Worm (Caenorhabditis elegans) whole organism, L2 larva: Measurements from ENCODE around the gene skpo-1.

ENCODE experiments used
- C34F6.9 ChIP-seq: fragments of 150-350 bp; optimal IDR thresholded peaks from 2 replicates; lab custom pipeline; 2014; ENCODE audit warnings: missing biosample characterization, missing genetic modification characterization
- F13H6.1 ChIP-seq: sonication (generic microtip); optimal IDR thresholded peaks from 2 replicates; lab custom pipeline; 2016; ENCODE audit warnings: missing genetic modification characterization, missing compliant biosample characterization
- R02D3.7 ChIP-seq: fragments of 150-350 bp; optimal IDR thresholded peaks from 2 replicates; lab custom pipeline; 2014; ENCODE audit warnings: missing biosample characterization, missing genetic modification characterization
- Y55F3AM.14 ChIP-seq: fragments of 200-800 bp; sonication (Bioruptor generic); optimal IDR thresholded peaks from 2 replicates; lab custom pipeline; 2018; ENCODE audit warnings: mild to moderate bottlenecking, missing genetic modification characterization, missing compliant biosample characterization
- ZK546.5 ChIP-seq: sonication (generic microtip); optimal IDR thresholded peaks from 2 replicates; lab custom pipeline; 2017; ENCODE audit warnings: missing biosample characterization, missing genetic modification characterization
- alr-1 ChIP-seq: fragments of 150-350 bp; optimal IDR thresholded peaks from 2 replicates; lab custom pipeline; 2014; ENCODE audit warnings: missing biosample characterization, missing genetic modification characterization
- aly-2 ChIP-seq: fragments of 150-350 bp; optimal IDR thresholded peaks from 2 replicates; lab custom pipeline; 2014; ENCODE audit warnings: missing biosample characterization, missing genetic modification characterization
- ama-1 ChIP-seq: fragments of 150-350 bp; optimal IDR thresholded peaks from 2 replicates; lab custom pipeline; 2018; ENCODE audit warnings: inconsistent platforms
- blmp-1 ChIP-seq: sonication (generic microtip); optimal IDR thresholded peaks from 2 replicates; lab custom pipeline; 2017; ENCODE audit warnings: missing genetic modification characterization, mild to moderate bottlenecking, missing compliant biosample characterization, antibody characterized with exemption, moderate library complexity; ENCODE audit not compliant: insufficient read depth
- ceh-16 ChIP-seq: fragments of 150-350 bp; optimal IDR thresholded peaks from 2 replicates; lab custom pipeline; 2014; ENCODE audit warnings: missing biosample characterization, missing genetic modification characterization
- ceh-82 ChIP-seq: fragments of 150-350 bp; optimal IDR thresholded peaks from 2 replicates; lab custom pipeline; 2014; ENCODE audit warnings: missing biosample characterization, missing genetic modification characterization
- crh-2 ChIP-seq: sonication (generic microtip); optimal IDR thresholded peaks from 2 replicates; lab custom pipeline; 2017; ENCODE audit warnings: missing biosample characterization, missing genetic modification characterization
- dmd-4 ChIP-seq: sonication (generic microtip); optimal IDR thresholded peaks from 2 replicates; lab custom pipeline; 2017; ENCODE audit warnings: missing biosample characterization, missing genetic modification characterization
- egl-27 ChIP-seq: sonication (generic microtip); optimal IDR thresholded peaks from 3 replicates; lab custom pipeline; 2017; ENCODE audit warnings: missing biosample characterization, missing genetic modification reagents, missing genetic modification characterization
- elt-1 ChIP-seq: fragments of 150-350 bp; optimal IDR thresholded peaks from 2 replicates; lab custom pipeline; 2014; ENCODE audit warnings: missing biosample characterization, missing genetic modification characterization
- elt-3 ChIP-seq: sonication (generic microtip); optimal IDR thresholded peaks from 2 replicates; lab custom pipeline; 2017; ENCODE audit warnings: missing biosample characterization, missing genetic modification characterization
- fos-1 ChIP-seq: fragments of 150-350 bp; optimal IDR thresholded peaks from 2 replicates; lab custom pipeline; 2014; ENCODE audit warnings: missing biosample characterization, missing genetic modification characterization
- gmeb-1 ChIP-seq: fragments of 150-350 bp; optimal IDR thresholded peaks from 2 replicates; lab custom pipeline; 2014; ENCODE audit warnings: missing biosample characterization, missing genetic modification characterization
- lin-11 ChIP-seq: fragments of 150-350 bp; sonication (generic microtip); optimal IDR thresholded peaks from 2 replicates; lab custom pipeline; 2014; ENCODE audit warnings: missing biosample characterization, missing genetic modification characterization, inconsistent platforms, mixed read lengths
- lin-13 ChIP-seq: fragments of 150-350 bp; optimal IDR thresholded peaks from 2 replicates; lab custom pipeline; 2014; ENCODE audit warnings: missing biosample characterization, missing genetic modification reagents, missing genetic modification characterization
- lin-39 ChIP-seq: fragments of 150-350 bp; optimal IDR thresholded peaks from 2 replicates; lab custom pipeline; 2014; ENCODE audit warnings: missing biosample characterization, missing genetic modification reagents, missing genetic modification characterization
- lsy-2 ChIP-seq, 2 experiments: fragments of 150-350 bp in 1 of 2; sonication (generic microtip) in 1 of 2; optimal IDR thresholded peaks; 2 replicates each; lab custom pipeline; 2014 to 2017; ENCODE audit warnings: missing biosample characterization in 2 of 2, missing genetic modification characterization in 2 of 2
- mab-5 ChIP-seq: fragments of 150-350 bp; optimal IDR thresholded peaks from 2 replicates; lab custom pipeline; 2014; ENCODE audit warnings: missing biosample characterization, missing genetic modification characterization
- mbf-1 ChIP-seq: sonication (generic microtip); optimal IDR thresholded peaks from 2 replicates; lab custom pipeline; 2017; ENCODE audit warnings: missing biosample characterization, missing genetic modification characterization
- mdl-1 ChIP-seq, 2 experiments: fragments of 150-350 bp in 1 of 2; sonication (generic microtip) in 1 of 2; optimal IDR thresholded peaks; 2 replicates each; lab custom pipeline; 2017; ENCODE audit warnings: missing biosample characterization in 2 of 2, missing genetic modification characterization in 2 of 2
- nhr-10 ChIP-seq: sonication (generic microtip); optimal IDR thresholded peaks from 2 replicates; lab custom pipeline; 2017; ENCODE audit warnings: missing biosample characterization, missing genetic modification characterization
- nhr-11 ChIP-seq: fragments of 150-350 bp; optimal IDR thresholded peaks from 2 replicates; lab custom pipeline; 2014; ENCODE audit warnings: missing biosample characterization, missing genetic modification characterization
- nhr-12 ChIP-seq: fragments of 150-350 bp; optimal IDR thresholded peaks from 2 replicates; lab custom pipeline; 2014; ENCODE audit warnings: missing biosample characterization, missing genetic modification characterization
- nhr-129 ChIP-seq: fragments of 150-350 bp; optimal IDR thresholded peaks from 2 replicates; lab custom pipeline; 2014; ENCODE audit warnings: missing biosample characterization, missing genetic modification characterization
- nhr-21 ChIP-seq: fragments of 150-350 bp; optimal IDR thresholded peaks from 2 replicates; lab custom pipeline; 2014; ENCODE audit warnings: missing biosample characterization, missing genetic modification characterization
- nhr-23 ChIP-seq: fragments of 150-350 bp; optimal IDR thresholded peaks from 2 replicates; lab custom pipeline; 2014; ENCODE audit warnings: missing biosample characterization, missing genetic modification reagents, missing genetic modification characterization
- nhr-237 ChIP-seq: fragments of 150-350 bp; optimal IDR thresholded peaks from 2 replicates; lab custom pipeline; 2014; ENCODE audit warnings: missing biosample characterization, missing genetic modification characterization
- nhr-25 ChIP-seq: fragments of 150-350 bp; sonication (generic microtip); optimal IDR thresholded peaks from 3 replicates; lab custom pipeline; 2014; ENCODE audit warnings: missing biosample characterization, missing genetic modification characterization
- nhr-6 ChIP-seq: fragments of 150-350 bp; optimal IDR thresholded peaks from 2 replicates; lab custom pipeline; 2014; ENCODE audit warnings: missing biosample characterization, missing genetic modification characterization
- nhr-77 ChIP-seq: fragments of 150-350 bp; optimal IDR thresholded peaks from 2 replicates; lab custom pipeline; 2014; ENCODE audit warnings: missing biosample characterization, missing genetic modification characterization
- peb-1 ChIP-seq: fragments of 150-350 bp; optimal IDR thresholded peaks from 2 replicates; lab custom pipeline; 2014; ENCODE audit warnings: missing biosample characterization, missing genetic modification characterization
- sem-4 ChIP-seq: fragments of 150-350 bp; optimal IDR thresholded peaks from 2 replicates; lab custom pipeline; 2014; ENCODE audit warnings: missing biosample characterization, missing genetic modification reagents, missing genetic modification characterization
- skn-1 ChIP-seq: sonication (generic microtip); optimal IDR thresholded peaks from 2 replicates; lab custom pipeline; 2017; ENCODE audit warnings: missing biosample characterization, missing genetic modification characterization
- sma-3 ChIP-seq: sonication (generic microtip); optimal IDR thresholded peaks from 2 replicates; lab custom pipeline; 2016; ENCODE audit warnings: missing genetic modification reagents, missing genetic modification characterization, missing compliant biosample characterization
- sma-9 ChIP-seq, 2 experiments: fragments of 150-350 bp in 1 of 2; sonication (generic microtip) in 1 of 2; optimal IDR thresholded peaks; 2 replicates each; lab custom pipeline; 2014 to 2016; ENCODE audit warnings: missing genetic modification characterization in 2 of 2, mild to moderate bottlenecking in 1 of 2, missing biosample characterization in 1 of 2, missing compliant biosample characterization in 1 of 2, missing genetic modification reagents in 1 of 2, moderate library complexity in 1 of 2
- snpc-4 ChIP-seq: fragments of 150-350 bp; optimal IDR thresholded peaks from 2 replicates; lab custom pipeline; 2014; ENCODE audit warnings: missing biosample characterization, missing genetic modification characterization
- unc-39 ChIP-seq: fragments of 150-350 bp; optimal IDR thresholded peaks from 2 replicates; lab custom pipeline; 2014; ENCODE audit warnings: missing biosample characterization, missing genetic modification characterization
- unc-55 ChIP-seq: fragments of 150-350 bp; sonication (generic microtip); optimal IDR thresholded peaks from 3 replicates; lab custom pipeline; 2014; ENCODE audit warnings: missing biosample characterization, missing genetic modification reagents, missing genetic modification characterization
- unc-62 ChIP-seq: fragments of 150-350 bp; optimal IDR thresholded peaks from 2 replicates; lab custom pipeline; 2014; ENCODE audit warnings: missing biosample characterization, missing genetic modification reagents, missing genetic modification characterization
- zag-1 ChIP-seq: fragments of 150-350 bp; optimal IDR thresholded peaks from 2 replicates; lab custom pipeline; 2014; ENCODE audit warnings: missing biosample characterization, missing genetic modification characterization
- ztf-1 ChIP-seq: fragments of 200-800 bp; sonication (Bioruptor generic); conservative IDR thresholded peaks from 2 replicates; pipeline ENCODE4 v1.3.6; 2022; ENCODE audit warnings: missing genetic modification characterization, missing compliant biosample characterization
- ztf-11 ChIP-seq: sonication (generic microtip); optimal IDR thresholded peaks from 2 replicates; lab custom pipeline; 2017; ENCODE audit warnings: missing biosample characterization, missing genetic modification characterization
- ztf-4 ChIP-seq: fragments of 150-350 bp; optimal IDR thresholded peaks from 2 replicates; lab custom pipeline; 2014; ENCODE audit warnings: missing biosample characterization, missing genetic modification characterization

skpo-1 gene

DNA sequence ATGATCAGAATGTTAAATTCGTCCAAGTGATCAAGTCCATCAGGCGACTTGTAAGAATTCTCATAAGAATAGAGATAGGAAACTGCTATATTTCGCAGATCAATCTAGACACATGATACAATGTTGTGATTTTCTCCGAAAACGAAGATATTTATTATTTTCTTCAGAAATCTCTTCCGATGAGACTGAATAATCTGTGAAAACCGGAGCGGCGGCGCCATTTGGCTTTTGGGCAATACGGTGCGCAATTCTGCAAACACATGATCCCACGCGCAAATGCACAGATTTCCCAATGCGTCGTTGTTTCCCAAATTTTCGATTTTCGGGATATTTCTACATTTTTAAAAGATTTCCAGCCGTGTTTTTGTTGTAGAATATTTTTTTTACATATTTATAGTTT lies 37.5 kb upstream of the skpo-1 start:
- TF ChIP-seq nhr-237 (tag; lab: Kevin White, UChicago) (no peak), nhr-6 (tag; lab: Kevin White, UChicago) (no peak), nhr-11 (tag; lab: Kevin White, UChicago) (no peak), nhr-77 (no peak), sma-9 (GFP tag; optimal IDR thresholded peaks at IDR 0.05; lab: Kevin White, UChicago) (peak; percentile 60), sma-9 (tag; optimal IDR thresholded peaks at IDR 0.05; lab: Kevin White, UChicago) (no peak), aly-2 (tag; lab: Kevin White, UChicago) (no peak), peb-1 (tag; lab: Kevin White, UChicago) (no peak), unc-39 (tag; lab: Kevin White, UChicago) (no peak), ama-1 (lab: Kevin White, UChicago) (no peak), ztf-4 (no peak), lsy-2 (tag; optimal IDR thresholded peaks at IDR 0.05; lab: Kevin White, UChicago) (peak; percentile 76 to 93), sem-4 (tag; lab: Kevin White, UChicago) (no peak), sma-3 (GFP tag; lab: Kevin White, UChicago) (peak; percentile 67), nhr-129 (no peak), ceh-16 (tag; lab: Kevin White, UChicago) (no peak), ceh-82 (no peak), snpc-4 (tag; lab: Kevin White, UChicago) (no peak), ZK546.5 (no peak), nhr-21 (tag; lab: Kevin White, UChicago) (peak; percentile 65), blmp-1 (tag; lab: Kevin White, UChicago) (peak; percentile 17), mbf-1 (no peak), ztf-1 (GFP tag; lab: Robert Waterston, UW) (no peak), nhr-12 (tag; lab: Kevin White, UChicago) (no peak), skn-1 (tag; lab: Kevin White, UChicago) (no peak), nhr-25 (tag; lab: Kevin White, UChicago) (peak; percentile 79), crh-2 (tag; lab: Kevin White, UChicago) (peak; percentile 31), lin-39 (tag; lab: Kevin White, UChicago) (no peak), mab-5 (no peak), fos-1 (peak; percentile 16), gmeb-1 (tag; lab: Kevin White, UChicago) (peak; percentile 53), mdl-1 (tag; optimal IDR thresholded peaks at IDR 0.05; lab: Kevin White, UChicago) (no peak), C34F6.9 (tag; lab: Kevin White, UChicago) (peak; percentile 43), zag-1 (tag; lab: Kevin White, UChicago) (no peak), lin-13 (no peak), dmd-4 (tag; lab: Kevin White, UChicago) (no peak), unc-62 (no peak), F13H6.1 (peak; percentile 1), nhr-10 (tag; lab: Kevin White, UChicago) (no peak), elt-3 (tag; lab: Kevin White, UChicago) (no peak), egl-27 (tag; lab: Kevin White, UChicago) (no peak), nhr-23 (tag; lab: Kevin White, UChicago) (no peak), lin-11 (tag; lab: Kevin White, UChicago) (no peak), ztf-11 (tag; lab: Kevin White, UChicago) (no peak), R02D3.7 (no peak), elt-1 (tag; lab: Kevin White, UChicago) (no peak), alr-1 (no peak), unc-55 (GFP tag; lab: Kevin White, UChicago) (peak; percentile 59), Y55F3AM.14 (GFP tag; lab: Kevin White, UChicago) (peak; percentile 42)
